Fruit fly (Drosophila melanogaster) whole organism, pupa: ENCODE data around the gene Cog7.
"Not testable (repeated sequence)": the region's sequence is repeated elsewhere in the genome, so short reads cannot be mapped to it uniquely, and the experiment has no call there.

Source experiments
- CG10348 ChIP-seq: fragments of 200-800 bp; sonication (Bioruptor generic); IDR thresholded peaks from 2 replicates; pipeline ENCODE4 v1.3.6; 2022; ENCODE audit warnings: missing biosample characterization, missing genetic modification characterization
- CG12605 ChIP-seq: fragments of 200-800 bp; sonication (Bioruptor generic); IDR thresholded peaks from 2 replicates; pipeline ENCODE4 v1.3.6; 2022; ENCODE audit warnings: missing biosample characterization, missing genetic modification characterization
- CG13204 ChIP-seq: fragments of 200-800 bp; sonication (Bioruptor generic); optimal IDR thresholded peaks from 2 replicates; lab custom pipeline; 2018; ENCODE audit warnings: missing biosample characterization, mild to moderate bottlenecking, missing genetic modification characterization, moderate library complexity
- CG14655 ChIP-seq: fragments of 200-800 bp; sonication (Bioruptor generic); optimal IDR thresholded peaks from 3 replicates; lab custom pipeline; 2017; ENCODE audit warnings: mild to moderate bottlenecking, missing biosample characterization, missing genetic modification reagents, missing genetic modification characterization
- CG15710 ChIP-seq: fragments of 200-800 bp; sonication (Bioruptor generic); optimal IDR thresholded peaks from 2 replicates; lab custom pipeline; 2018; ENCODE audit warnings: missing biosample characterization, mild to moderate bottlenecking, missing genetic modification characterization, moderate library complexity
- CG17806 ChIP-seq: fragments of 200-800 bp; sonication (Bioruptor generic); optimal IDR thresholded peaks from 2 replicates; lab custom pipeline; 2018; ENCODE audit warnings: missing biosample characterization, mild to moderate bottlenecking, missing genetic modification characterization, moderate library complexity
- CG32121 ChIP-seq: fragments of 200-800 bp; sonication (Bioruptor generic); IDR thresholded peaks from 2 replicates; pipeline ENCODE4 v1.3.6; 2022; ENCODE audit warnings: missing biosample characterization, missing genetic modification characterization
- CG34367 ChIP-seq: fragments of 200-800 bp; sonication (Bioruptor generic); optimal IDR thresholded peaks from 2 replicates; lab custom pipeline; 2018; ENCODE audit warnings: missing biosample characterization, mild to moderate bottlenecking, missing genetic modification characterization
- CG4496 ChIP-seq: fragments of 200-800 bp; sonication (Bioruptor generic); IDR thresholded peaks from 3 replicates; pipeline ENCODE4 v1.3.6; 2022; ENCODE audit warnings: missing biosample characterization, missing genetic modification characterization
- CG8159 ChIP-seq: fragments of 200-800 bp; sonication (Bioruptor generic); optimal IDR thresholded peaks from 3 replicates; lab custom pipeline; 2018; ENCODE audit warnings: missing biosample characterization, mild to moderate bottlenecking, missing genetic modification characterization, moderate library complexity
- CG8301 ChIP-seq: fragments of 200-800 bp; sonication (Bioruptor generic); optimal IDR thresholded peaks from 2 replicates; lab custom pipeline; 2018; ENCODE audit warnings: missing biosample characterization, mild to moderate bottlenecking, missing genetic modification characterization
- CG9948 ChIP-seq: fragments of 200-800 bp; sonication (Bioruptor generic); optimal IDR thresholded peaks from 2 replicates; lab custom pipeline; 2018; ENCODE audit warnings: missing biosample characterization, mild to moderate bottlenecking, missing genetic modification characterization, moderate library complexity
- D1 ChIP-seq: fragments of 200-800 bp; sonication (Bioruptor generic); optimal IDR thresholded peaks from 2 replicates; lab custom pipeline; 2018; ENCODE audit warnings: missing biosample characterization, mild to moderate bottlenecking, missing genetic modification characterization, moderate library complexity
- EcR ChIP-seq: fragments of 200-800 bp; sonication (Bioruptor generic); optimal IDR thresholded peaks from 3 replicates; lab custom pipeline; 2019; ENCODE audit warnings: missing biosample characterization, missing genetic modification characterization, mild to moderate bottlenecking, moderate library complexity, missing genetic modification reagents
- Ets98B ChIP-seq: fragments of 200-800 bp; sonication (Bioruptor generic); IDR thresholded peaks from 2 replicates; pipeline ENCODE4 v1.3.6; 2022; ENCODE audit warnings: missing biosample characterization, missing genetic modification characterization
- Pif1A ChIP-seq: fragments of 200-800 bp; sonication (Bioruptor generic); optimal IDR thresholded peaks from 3 replicates; lab custom pipeline; 2016; ENCODE audit warnings: missing biosample characterization, missing genetic modification characterization
- Pif1B ChIP-seq: fragments of 200-800 bp; sonication (Bioruptor generic); optimal IDR thresholded peaks from 3 replicates; lab custom pipeline; 2016; ENCODE audit warnings: missing biosample characterization, missing genetic modification characterization
- Snoo ChIP-seq: fragments of 200-800 bp; sonication (Bioruptor generic); optimal IDR thresholded peaks from 3 replicates; lab custom pipeline; 2017; ENCODE audit warnings: missing biosample characterization, mild to moderate bottlenecking, missing genetic modification characterization, inconsistent platforms
- fd96Ca ChIP-seq: fragments of 200-800 bp; sonication (Bioruptor generic); IDR thresholded peaks from 3 replicates; pipeline ENCODE4 v1.3.6; 2022; ENCODE audit warnings: missing biosample characterization, missing genetic modification characterization
- gl ChIP-seq: fragments of 200-800 bp; sonication (Bioruptor generic); optimal IDR thresholded peaks from 2 replicates; lab custom pipeline; 2018; ENCODE audit warnings: missing biosample characterization, mild to moderate bottlenecking, missing genetic modification characterization
- rn ChIP-seq: fragments of 200-800 bp; sonication (Bioruptor generic); IDR thresholded peaks from 2 replicates; pipeline ENCODE4 v1.3.6; 2022; ENCODE audit warnings: missing biosample characterization, missing genetic modification characterization

Cog7 gene

dm6 chr3R:29924515-29924914 is 8.3 kb downstream of the Cog7 start, which contains the start of gene Jon99Cii:
Jon99Cii (minus strand) TSS chr3R:29924615.
- not testable (repeated sequence) for TF ChIP-seq EcR, Ets98B, gl

dm6 chr3R:29921916-29922315 is 10.9 kb downstream of the Cog7 start, which contains the start of gene Jon99Ciii:
Jon99Ciii (plus strand) TSS chr3R:29922216.
- TF ChIP-seq CG12605 (GFP tag; lab: Robert Waterston, UW); CG10348 (GFP tag; lab: Robert Waterston, UW); CG34367: not testable (repeated sequence)

- TF ChIP-seq Snoo (tag; lab: Kevin White, UChicago) = no peak
- no peak for TF ChIP-seq Ets98B
- TF ChIP-seq CG17806 = no peak
- no peak for TF ChIP-seq fd96Ca (GFP tag; lab: Robert Waterston, UW)
- no peak for TF ChIP-seq rn (GFP tag; lab: Robert Waterston, UW)
- no peak for TF ChIP-seq CG8159 (tag; lab: Kevin White, UChicago)
- no peak for TF ChIP-seq CG10348 (GFP tag; lab: Robert Waterston, UW)
- no peak for TF ChIP-seq gl
- no peak for TF ChIP-seq CG8301 (tag; lab: Kevin White, UChicago)
- no peak for TF ChIP-seq CG9948 (tag; lab: Kevin White, UChicago)
- TF ChIP-seq CG15710 (tag; lab: Kevin White, UChicago) = no peak
- no peak for TF ChIP-seq D1 (tag; lab: Kevin White, UChicago)
- no peak for TF ChIP-seq EcR
- no peak for TF ChIP-seq CG14655 (GFP tag; lab: Kevin White, UChicago)
- TF ChIP-seq CG34367 = no peak
- no peak for TF ChIP-seq CG12605 (GFP tag; lab: Robert Waterston, UW)
- no peak for TF ChIP-seq Pif1B
- TF ChIP-seq CG32121 = no peak
Measured at dm6 chr3R:29920189-29920588, 12.7 kb downstream of the Cog7 start, which contains the start of gene trp. trp (minus strand) TSS chr3R:29920289.

- TF ChIP-seq CG14655 (GFP tag; lab: Kevin White, UChicago) = no peak
- TF ChIP-seq fd96Ca (GFP tag; lab: Robert Waterston, UW) = no peak
Measured at dm6 chr3R:29914246-29914645, 18.6 kb downstream of the Cog7 start, which contains the start of gene Capa. Capa (minus strand) TSS chr3R:29914346.

- TF ChIP-seq CG17806 (no peak), CG13204 (GFP tag; lab: Kevin White, UChicago) (no peak), Pif1A (GFP tag; lab: Kevin White, UChicago) (no peak), CG34367 (no peak), D1 (tag; lab: Kevin White, UChicago) (no peak), CG32121 (no peak), gl (no peak), rn (GFP tag; lab: Robert Waterston, UW) (no peak), CG15710 (tag; lab: Kevin White, UChicago) (no peak), Snoo (tag; lab: Kevin White, UChicago) (no peak), CG14655 (GFP tag; lab: Kevin White, UChicago) (no peak), fd96Ca (GFP tag; lab: Robert Waterston, UW) (no peak), CG9948 (tag; lab: Kevin White, UChicago) (no peak), Pif1B (no peak), CG8301 (tag; lab: Kevin White, UChicago) (no peak), Ets98B (no peak), CG10348 (GFP tag; lab: Robert Waterston, UW) (no peak), CG12605 (GFP tag; lab: Robert Waterston, UW) (no peak), CG4496 (GFP tag; lab: Robert Waterston, UW) (no peak; the same call in 2 of the 3 replicates), CG8159 (tag; lab: Kevin White, UChicago) (no peak)
Measured at dm6 chr3R:29907601-29908175, 25.2 kb downstream of the Cog7 start, which contains the start of gene CG31036. CG31036 (plus strand) TSS chr3R:29908107.

dm6 chr3R:29905164-29905563 is 27.7 kb downstream of the Cog7 start, which contains the start of gene CG15515:
CG15515 (plus strand) TSS chr3R:29905464.
- no peak for TF ChIP-seq fd96Ca (GFP tag; lab: Robert Waterston, UW)

- TF ChIP-seq D1 (tag; lab: Kevin White, UChicago) = peak; percentile 80
- TF ChIP-seq CG4496 (GFP tag; lab: Robert Waterston, UW) = no peak
- TF ChIP-seq gl = no peak
Measured at dm6 chr3R:29903775-29904356, 29.0 kb downstream of the Cog7 start, which contains the start of gene CG15517. CG15517 (minus strand) TSS chr3R:29903825.
